Worm (Caenorhabditis elegans) whole organism, mixed stage, embryonic: ENCODE data around the gene pgp-6.

ENCODE experiments used
- M03D4.4 ChIP-seq: sonication (generic microtip); optimal IDR thresholded peaks from 2 replicates; lab custom pipeline; 2017; ENCODE audit warnings: mild to moderate bottlenecking, missing genetic modification characterization, missing compliant biosample characterization
- bed-3 ChIP-seq: fragments of 200-800 bp; sonication (Bioruptor generic); optimal IDR thresholded peaks from 3 replicates; lab custom pipeline; 2018; ENCODE audit warnings: mild to moderate bottlenecking, missing genetic modification characterization, moderate library complexity, missing compliant biosample characterization
- ceh-39 ChIP-seq: fragments of 150-350 bp; optimal IDR thresholded peaks from 2 replicates; lab custom pipeline; 2014; ENCODE audit warnings: missing biosample characterization, missing genetic modification characterization
- ceh-43 ChIP-seq: fragments of 200-800 bp; sonication (Bioruptor generic); optimal IDR thresholded peaks from 2 replicates; lab custom pipeline; 2018; ENCODE audit warnings: mild to moderate bottlenecking, missing genetic modification characterization, moderate library complexity, missing compliant biosample characterization
- ceh-83 ChIP-seq: fragments of 200-800 bp; sonication (Bioruptor generic); optimal IDR thresholded peaks from 2 replicates; lab custom pipeline; 2018; ENCODE audit warnings: mild to moderate bottlenecking, missing genetic modification characterization, missing compliant biosample characterization
- cnd-1 ChIP-seq: fragments of 200-800 bp; sonication (Bioruptor generic); optimal IDR thresholded peaks from 2 replicates; lab custom pipeline; 2018; ENCODE audit warnings: mild to moderate bottlenecking, missing genetic modification characterization, missing compliant biosample characterization
- drap-1 ChIP-seq: fragments of 200-800 bp; sonication (Bioruptor generic); optimal IDR thresholded peaks from 3 replicates; lab custom pipeline; 2018; ENCODE audit warnings: mild to moderate bottlenecking, missing genetic modification characterization, missing compliant biosample characterization
- elt-1 ChIP-seq: sonication (generic microtip); optimal IDR thresholded peaks from 2 replicates; lab custom pipeline; 2017; ENCODE audit warnings: missing genetic modification characterization, mild to moderate bottlenecking, missing compliant biosample characterization, antibody characterized with exemption, moderate library complexity, borderline replicate concordance; ENCODE audit not compliant: insufficient read depth
- flh-1 ChIP-seq: fragments of 200-800 bp; sonication (Bioruptor generic); optimal IDR thresholded peaks from 2 replicates; lab custom pipeline; 2018; ENCODE audit warnings: mild to moderate bottlenecking, missing genetic modification characterization, moderate library complexity, missing compliant biosample characterization
- hlh-1 ChIP-seq: fragments of 150-350 bp; optimal IDR thresholded peaks from 2 replicates; lab custom pipeline; 2014; ENCODE audit warnings: missing biosample characterization, missing genetic modification reagents, missing genetic modification characterization
- lin-13 ChIP-seq: fragments of 150-350 bp; optimal IDR thresholded peaks from 2 replicates; lab custom pipeline; 2014; ENCODE audit warnings: missing biosample characterization, missing genetic modification characterization
- lin-32 ChIP-seq: fragments of 200-800 bp; sonication (Bioruptor generic); optimal IDR thresholded peaks from 2 replicates; lab custom pipeline; 2018; ENCODE audit warnings: mild to moderate bottlenecking, missing genetic modification characterization, missing compliant biosample characterization
- lsy-2 ChIP-seq: fragments of 150-350 bp; optimal IDR thresholded peaks from 2 replicates; lab custom pipeline; 2014; ENCODE audit warnings: missing biosample characterization, missing genetic modification characterization
- mab-5 ChIP-seq: fragments of 150-350 bp; optimal IDR thresholded peaks from 2 replicates; lab custom pipeline; 2014; ENCODE audit warnings: missing biosample characterization, missing genetic modification characterization
- mep-1 ChIP-seq: fragments of 150-350 bp; optimal IDR thresholded peaks from 2 replicates; lab custom pipeline; 2017; ENCODE audit warnings: missing biosample characterization, missing genetic modification reagents, missing genetic modification characterization, inconsistent platforms
- mls-2 ChIP-seq: sonication (generic microtip); optimal IDR thresholded peaks from 2 replicates; lab custom pipeline; 2016; ENCODE audit warnings: mild to moderate bottlenecking, missing genetic modification characterization, moderate library complexity, missing compliant biosample characterization
- nhr-12 ChIP-seq: fragments of 150-350 bp; optimal IDR thresholded peaks from 2 replicates; lab custom pipeline; 2014; ENCODE audit warnings: missing biosample characterization, missing genetic modification characterization
- nhr-2 ChIP-seq: fragments of 150-350 bp; optimal IDR thresholded peaks from 2 replicates; lab custom pipeline; 2014; ENCODE audit warnings: missing biosample characterization, missing genetic modification characterization
- nhr-237 ChIP-seq: fragments of 150-350 bp; optimal IDR thresholded peaks from 2 replicates; lab custom pipeline; 2014; ENCODE audit warnings: missing biosample characterization, missing genetic modification characterization
- sem-2 ChIP-seq: fragments of 200-800 bp; sonication (Bioruptor generic); optimal IDR thresholded peaks from 2 replicates; lab custom pipeline; 2018; ENCODE audit warnings: mild to moderate bottlenecking, missing genetic modification characterization, missing compliant biosample characterization
- snpc-4 ChIP-seq: fragments of 150-350 bp; optimal IDR thresholded peaks from 2 replicates; lab custom pipeline; 2014; ENCODE audit warnings: missing biosample characterization, missing genetic modification characterization
- sptf-1 ChIP-seq: sonication (generic microtip); optimal IDR thresholded peaks from 2 replicates; lab custom pipeline; 2017; ENCODE audit warnings: mild to moderate bottlenecking, missing genetic modification characterization, moderate library complexity, missing compliant biosample characterization
- tbx-8 ChIP-seq: fragments of 200-800 bp; sonication (Bioruptor generic); optimal IDR thresholded peaks from 2 replicates; lab custom pipeline; 2018; ENCODE audit warnings: mild to moderate bottlenecking, missing genetic modification characterization, moderate library complexity, missing compliant biosample characterization
- unc-120 ChIP-seq: sonication (generic microtip); optimal IDR thresholded peaks from 2 replicates; lab custom pipeline; 2017; ENCODE audit warnings: missing genetic modification characterization, missing compliant biosample characterization; ENCODE audit not compliant: poor library complexity, severe bottlenecking
- unc-39 ChIP-seq: fragments of 150-350 bp; optimal IDR thresholded peaks from 2 replicates; lab custom pipeline; 2014; ENCODE audit warnings: missing biosample characterization, missing genetic modification characterization
- unc-62 ChIP-seq: fragments of 150-350 bp; optimal IDR thresholded peaks from 2 replicates; lab custom pipeline; 2014; ENCODE audit warnings: missing biosample characterization, missing genetic modification reagents, missing genetic modification characterization
- zip-8 ChIP-seq: fragments of 150-350 bp; optimal IDR thresholded peaks from 2 replicates; lab custom pipeline; 2014; ENCODE audit warnings: missing biosample characterization, missing genetic modification characterization
- ztf-11 ChIP-seq: fragments of 150-350 bp; optimal IDR thresholded peaks from 2 replicates; lab custom pipeline; 2014; ENCODE audit warnings: missing biosample characterization, missing genetic modification characterization

pgp-6 gene

ce11 chrX:10914421-10915277, 37.4 kb upstream of the pgp-6 start:
- no peak for TF ChIP-seq elt-1 (tag; lab: Kevin White, UChicago)
- peak; percentile 43 for TF ChIP-seq hlh-1

ce11 chrX:10913981-10914380, 36.8 kb upstream of the pgp-6 start, which contains the start of gene F47B10.9:
TSS of gene F47B10.9 (minus strand) at chrX:10914081.
- TF ChIP-seq lsy-2 (tag; lab: Kevin White, UChicago) = no peak
- no peak for TF ChIP-seq ztf-11 (tag; lab: Kevin White, UChicago)
- no peak for TF ChIP-seq tbx-8 (GFP tag; lab: Kevin White, UChicago)
- no peak for TF ChIP-seq ceh-83 (GFP tag; lab: Kevin White, UChicago)
- TF ChIP-seq hlh-1 = no peak
- TF ChIP-seq snpc-4 (tag; lab: Kevin White, UChicago) = no peak
- no peak for TF ChIP-seq M03D4.4 (tag; lab: Kevin White, UChicago)
- no peak for TF ChIP-seq mab-5 (tag; lab: Kevin White, UChicago)
- TF ChIP-seq ceh-43 (GFP tag; lab: Kevin White, UChicago) = no peak

ce11 chrX:10910716-10911115, 33.5 kb upstream of the pgp-6 start, which contains the start of gene F47B10.8:
TSS of gene F47B10.8 (minus strand) at chrX:10910816.
- TF ChIP-seq unc-39 (tag; lab: Kevin White, UChicago) (no peak), ceh-39 (tag; lab: Kevin White, UChicago) (no peak), lin-32 (GFP tag; lab: Kevin White, UChicago) (no peak), sptf-1 (tag; lab: Kevin White, UChicago) (no peak), cnd-1 (tag; lab: Kevin White, UChicago) (no peak), mls-2 (tag; lab: Kevin White, UChicago) (no peak), M03D4.4 (tag; lab: Kevin White, UChicago) (no peak), sem-2 (GFP tag; lab: Kevin White, UChicago) (no peak), ztf-11 (tag; lab: Kevin White, UChicago) (no peak), flh-1 (no peak)

ce11 chrX:10909661-10910060, 32.4 kb upstream of the pgp-6 start:
- no peak for TF ChIP-seq nhr-237
- peak; percentile 38 for TF ChIP-seq unc-120 (tag; lab: Kevin White, UChicago)
- TF ChIP-seq ztf-11 (tag; lab: Kevin White, UChicago) = no peak
- no peak for TF ChIP-seq sptf-1 (tag; lab: Kevin White, UChicago)
- no peak for TF ChIP-seq bed-3 (GFP tag; lab: Kevin White, UChicago)
- TF ChIP-seq unc-62 = peak; percentile 55

ce11 chrX:10907418-10907817, 30.2 kb upstream of the pgp-6 start:
- TF ChIP-seq mep-1 (tag; lab: Kevin White, UChicago) (no peak), unc-62 (peak; percentile 53), bed-3 (GFP tag; lab: Kevin White, UChicago) (no peak), M03D4.4 (tag; lab: Kevin White, UChicago) (no peak), flh-1 (no peak), mab-5 (tag; lab: Kevin White, UChicago) (peak; percentile 7)

- TF ChIP-seq sem-2 (GFP tag; lab: Kevin White, UChicago) (no peak), drap-1 (no peak), nhr-12 (tag; lab: Kevin White, UChicago) (no peak), lin-13 (tag; lab: Kevin White, UChicago) (no peak), ceh-43 (GFP tag; lab: Kevin White, UChicago) (no peak), mep-1 (tag; lab: Kevin White, UChicago) (no peak), nhr-2 (tag; lab: Kevin White, UChicago) (no peak), zip-8 (tag; lab: Kevin White, UChicago) (no peak), M03D4.4 (tag; lab: Kevin White, UChicago) (no peak)
- TF ChIP-seq, all 35 proteins: peak for 0
These were observed 26.2 kb upstream of the pgp-6 start for ce11 chrX:10903416-10903815.
